Fruit fly (Drosophila melanogaster) S2 (cell line): Measurements from ENCODE around the gene CG17239.

Source experiments
- CG8478 ChIP-seq: fragments of >200 bp; optimal IDR thresholded peaks from 2 replicates; lab custom pipeline; 2018
- CTCF ChIP-seq, 2 experiments: fragments of >200 bp; optimal IDR thresholded peaks; 2 replicates each; lab custom pipeline; 2018

- TF ChIP-seq CG8478 (lab: Kevin White, UChicago) (no peak), CTCF (optimal IDR thresholded peaks at IDR 0.05; lab: Kevin White, UChicago) (no peak)
These were observed 10.0 kb downstream of the CG17239 start, which contains the start of gene CG4267 for dm6 chr2L:2242139-2242538.
